Worm (Caenorhabditis elegans) whole organism, midembryonic: Measurements from ENCODE around the gene hda-5.

Experiments
- T22C8.4 ChIP-seq: fragments of 200-800 bp; sonication (Bioruptor generic); IDR thresholded peaks from 2 replicates; pipeline ENCODE4 v1.3.6; 2022; ENCODE audit warnings: missing genetic modification characterization, missing compliant biosample characterization
- cog-1 ChIP-seq: sonication (generic microtip); optimal IDR thresholded peaks from 2 replicates; lab custom pipeline; 2016; ENCODE audit warnings: missing genetic modification characterization, missing compliant biosample characterization
- flt-1 ChIP-seq: fragments of 200-800 bp; sonication (Bioruptor generic); IDR thresholded peaks from 2 replicates; pipeline ENCODE4 v1.3.6; 2022; ENCODE audit warnings: missing genetic modification characterization, missing compliant biosample characterization
- klf-2 ChIP-seq: fragments of 200-800 bp; sonication (Bioruptor generic); conservative IDR thresholded peaks from 2 replicates; pipeline ENCODE4 v1.3.6; 2022; ENCODE audit warnings: missing genetic modification reagents, missing genetic modification characterization, missing compliant biosample characterization
- med-1 ChIP-seq: sonication (generic microtip); optimal IDR thresholded peaks from 2 replicates; lab custom pipeline; 2017; ENCODE audit warnings: missing genetic modification characterization, mild to moderate bottlenecking, missing compliant biosample characterization, antibody characterized with exemption, missing genetic modification reagents; ENCODE audit not compliant: insufficient read depth
- ref-1 ChIP-seq: fragments of 200-800 bp; sonication (Bioruptor generic); conservative IDR thresholded peaks from 2 replicates; pipeline ENCODE4 v1.3.6; 2022; ENCODE audit warnings: missing genetic modification reagents, missing genetic modification characterization, missing compliant biosample characterization
- tab-1 ChIP-seq: fragments of 200-800 bp; sonication (Bioruptor generic); IDR thresholded peaks from 2 replicates; pipeline ENCODE4 v1.3.6; 2022; ENCODE audit warnings: missing genetic modification characterization, missing compliant biosample characterization
- ztf-23 ChIP-seq: fragments of 200-800 bp; sonication (Bioruptor generic); IDR thresholded peaks from 2 replicates; pipeline ENCODE4 v1.3.6; 2022; ENCODE audit warnings: missing genetic modification reagents, missing genetic modification characterization, missing compliant biosample characterization
- ztf-29 ChIP-seq: fragments of 200-800 bp; sonication (Bioruptor generic); IDR thresholded peaks from 2 replicates; pipeline ENCODE4 v1.3.6; 2022; ENCODE audit warnings: missing genetic modification reagents, missing genetic modification characterization, missing compliant biosample characterization

The hda-5 gene

ce11 chrII:11798737-11799136 lies at the start of gene hda-5:
Gene hda-5 (plus strand): TSS chrII:11799037.
- TF ChIP-seq tab-1 (GFP tag; lab: Robert Waterston, UW) (no peak), flt-1 (GFP tag; lab: Robert Waterston, UW) (no peak), klf-2 (no peak), cog-1 (tag; lab: Kevin White, UChicago) (no peak), ref-1 (GFP tag; lab: Robert Waterston, UW) (no peak), med-1 (GFP tag; lab: Kevin White, UChicago) (no peak), T22C8.4 (no peak), ztf-23 (GFP tag; lab: Robert Waterston, UW) (no peak), ztf-29 (GFP tag; lab: Robert Waterston, UW) (no peak)

ce11 chrII:11749490-11750172 lies 49.2 kb upstream of the hda-5 start:
- TF ChIP-seq ztf-29 (GFP tag; lab: Robert Waterston, UW) (no peak), ztf-23 (GFP tag; lab: Robert Waterston, UW) (peak; percentile 65; the same call in 1 of the 2 replicates), T22C8.4 (peak; percentile 86), tab-1 (GFP tag; lab: Robert Waterston, UW) (no peak), flt-1 (GFP tag; lab: Robert Waterston, UW) (peak; percentile 61; the same call in 1 of the 2 replicates), cog-1 (tag; lab: Kevin White, UChicago) (peak; percentile 93)

- TF ChIP-seq ztf-23 (GFP tag; lab: Robert Waterston, UW) (0 out of 2 replicates have a peak, but pooled peaks have one; percentile 53), flt-1 (GFP tag; lab: Robert Waterston, UW) (no peak), klf-2 (no peak), med-1 (GFP tag; lab: Kevin White, UChicago) (no peak)
Measured at ce11 chrII:11751615-11752174, 47.1 kb upstream of the hda-5 start.

- TF ChIP-seq ztf-29 (GFP tag; lab: Robert Waterston, UW) (no peak), klf-2 (no peak), tab-1 (GFP tag; lab: Robert Waterston, UW) (no peak), cog-1 (tag; lab: Kevin White, UChicago) (no peak), ref-1 (GFP tag; lab: Robert Waterston, UW) (no peak), med-1 (GFP tag; lab: Kevin White, UChicago) (no peak), T22C8.4 (no peak), flt-1 (GFP tag; lab: Robert Waterston, UW) (no peak), ztf-23 (GFP tag; lab: Robert Waterston, UW) (no peak)
Measured at ce11 chrII:11753186-11753585, 45.7 kb upstream of the hda-5 start.

- TF ChIP-seq ztf-29 (GFP tag; lab: Robert Waterston, UW) (no peak), flt-1 (GFP tag; lab: Robert Waterston, UW) (no peak), klf-2 (no peak), ref-1 (GFP tag; lab: Robert Waterston, UW) (no peak), ztf-23 (GFP tag; lab: Robert Waterston, UW) (no peak), tab-1 (GFP tag; lab: Robert Waterston, UW) (no peak)
Measured at ce11 chrII:11756684-11757107, 42.1 kb upstream of the hda-5 start.

ce11 chrII:11759277-11759676 lies 39.6 kb upstream of the hda-5 start, which contains the start of the genes F44E5.4 and F44E5.5:
Gene F44E5.4 (minus strand): TSS chrII:11759311.
Gene F44E5.5 (plus strand): TSS chrII:11759662.
- TF ChIP-seq T22C8.4 (peak; percentile 66), ztf-23 (GFP tag; lab: Robert Waterston, UW) (peak; percentile 91), cog-1 (tag; lab: Kevin White, UChicago) (peak; percentile 66), klf-2 (peak; percentile 79), ref-1 (GFP tag; lab: Robert Waterston, UW) (peak; percentile 50; the same call in 1 of the 2 replicates), ztf-29 (GFP tag; lab: Robert Waterston, UW) (peak; percentile 72), tab-1 (GFP tag; lab: Robert Waterston, UW) (peak; percentile 61; the same call in 1 of the 2 replicates), flt-1 (GFP tag; lab: Robert Waterston, UW) (peak; percentile 97)

- TF ChIP-seq med-1 (GFP tag; lab: Kevin White, UChicago) (no peak), ztf-23 (GFP tag; lab: Robert Waterston, UW) (no peak), klf-2 (no peak)
Measured at ce11 chrII:11761806-11762512, 36.9 kb upstream of the hda-5 start.

- TF ChIP-seq ztf-23 (GFP tag; lab: Robert Waterston, UW) (no peak), tab-1 (GFP tag; lab: Robert Waterston, UW) (0 out of 2 replicates have a peak, but pooled peaks have one; percentile 28), flt-1 (GFP tag; lab: Robert Waterston, UW) (no peak), ref-1 (GFP tag; lab: Robert Waterston, UW) (no peak), cog-1 (tag; lab: Kevin White, UChicago) (no peak)
Measured at ce11 chrII:11765506-11766152, 33.2 kb upstream of the hda-5 start.

- TF ChIP-seq med-1 (GFP tag; lab: Kevin White, UChicago) (no peak), T22C8.4 (no peak), klf-2 (no peak), flt-1 (GFP tag; lab: Robert Waterston, UW) (no peak), ztf-29 (GFP tag; lab: Robert Waterston, UW) (no peak), tab-1 (GFP tag; lab: Robert Waterston, UW) (no peak), ref-1 (GFP tag; lab: Robert Waterston, UW) (no peak), cog-1 (tag; lab: Kevin White, UChicago) (no peak)
Measured at ce11 chrII:11766472-11766871, 32.4 kb upstream of the hda-5 start, which contains the start of gene F44E5.2. Gene F44E5.2 (plus strand): TSS chrII:11766772.
